Worm (Caenorhabditis elegans): ENCODE data around the gene rpl-7A.

- no peak for TF ChIP-seq him-1 (tag; optimal IDR thresholded peaks at IDR 0.05)
- no peak for TF ChIP-seq dao-5 (tag; optimal IDR thresholded peaks at IDR 0.05)
Measured at ce11 chrIV:4423026-4423425, 32.6 kb upstream of the rpl-7A start.
